Worm (Caenorhabditis elegans) whole organism, L4 larva: Measurements from ENCODE around the gene copb-1.

Experiments
- F10B5.3 ChIP-seq: sonication (generic microtip); optimal IDR thresholded peaks from 2 replicates; lab custom pipeline; 2016; ENCODE audit warnings: mild to moderate bottlenecking, missing genetic modification characterization, missing compliant biosample characterization
- F44E2.7 ChIP-seq: fragments of 200-800 bp; sonication (Bioruptor generic); IDR thresholded peaks from 2 replicates; pipeline ENCODE4 v2.1.2; 2022; ENCODE audit warnings: missing genetic modification characterization, missing compliant biosample characterization
- R02D3.7 ChIP-seq: fragments of 150-350 bp; sonication (generic microtip); optimal IDR thresholded peaks from 3 replicates; lab custom pipeline; 2014; ENCODE audit warnings: missing biosample characterization, missing genetic modification characterization
- Y105C5A.15 ChIP-seq: fragments of 200-800 bp; sonication (Bioruptor generic); IDR thresholded peaks from 2 replicates; pipeline ENCODE4 v1.3.6; 2022; ENCODE audit warnings: missing genetic modification characterization, missing compliant biosample characterization
- Y5F2A.4 ChIP-seq: fragments of 200-800 bp; sonication (Bioruptor generic); optimal IDR thresholded peaks from 2 replicates; lab custom pipeline; 2018; ENCODE audit warnings: mild to moderate bottlenecking, missing genetic modification characterization, missing compliant biosample characterization
- ZK337.2 ChIP-seq: fragments of 200-800 bp; sonication (Bioruptor generic); IDR thresholded peaks from 2 replicates; pipeline ENCODE4 v1.3.6; 2022; ENCODE audit warnings: missing genetic modification reagents, missing genetic modification characterization, missing compliant biosample characterization
- ZK546.5 ChIP-seq, 2 experiments: sonication (generic microtip); optimal IDR thresholded peaks; 2 replicates each; lab custom pipeline; 2017; ENCODE audit warnings: missing biosample characterization in 2 of 2, missing genetic modification characterization in 2 of 2
- aly-2 ChIP-seq: sonication (generic microtip); optimal IDR thresholded peaks from 2 replicates; lab custom pipeline; 2018; ENCODE audit warnings: missing biosample characterization, missing genetic modification characterization
- arid-1 ChIP-seq: fragments of 200-800 bp; sonication (Bioruptor generic); conservative IDR thresholded peaks from 2 replicates; pipeline ENCODE4 v1.3.6; 2022; ENCODE audit warnings: missing genetic modification reagents, missing genetic modification characterization, missing compliant biosample characterization
- ceh-20 ChIP-seq: fragments of 200-800 bp; sonication (Bioruptor generic); IDR thresholded peaks from 2 replicates; pipeline ENCODE4 v1.3.6; 2022; ENCODE audit warnings: missing genetic modification reagents, missing genetic modification characterization, missing compliant biosample characterization
- ceh-44 ChIP-seq: fragments of 200-800 bp; sonication (Bioruptor generic); IDR thresholded peaks from 2 replicates; pipeline ENCODE4 v1.3.6; 2022; ENCODE audit warnings: missing genetic modification reagents, missing genetic modification characterization, missing compliant biosample characterization
- ctbp-1 ChIP-seq: fragments of 200-800 bp; sonication (Bioruptor generic); IDR thresholded peaks from 2 replicates; pipeline ENCODE4 v1.3.6; 2022; ENCODE audit warnings: missing genetic modification reagents, missing genetic modification characterization, missing compliant biosample characterization
- daf-12 ChIP-seq: fragments of 150-350 bp; optimal IDR thresholded peaks from 2 replicates; lab custom pipeline; 2014; ENCODE audit warnings: missing biosample characterization, missing genetic modification reagents, missing genetic modification characterization
- daf-16 ChIP-seq, 3 experiments: sonication (generic microtip); optimal IDR thresholded peaks; 2 replicates each; lab custom pipeline; 2016 to 2017; ENCODE audit warnings: missing genetic modification characterization in 3 of 3, missing genetic modification reagents in 3 of 3, mild to moderate bottlenecking in 2 of 3, missing compliant biosample characterization in 2 of 3, missing biosample characterization in 1 of 3, moderate library complexity in 1 of 3
- dmd-8 ChIP-seq: fragments of 200-800 bp; sonication (Bioruptor generic); IDR thresholded peaks from 2 replicates; pipeline ENCODE4 v1.3.6; 2022; ENCODE audit warnings: missing genetic modification characterization, missing compliant biosample characterization
- dpl-1 ChIP-seq: fragments of 150-350 bp; optimal IDR thresholded peaks from 2 replicates; lab custom pipeline; 2014; ENCODE audit warnings: missing biosample characterization, missing genetic modification reagents, missing genetic modification characterization
- duxl-1 ChIP-seq: sonication (generic microtip); optimal IDR thresholded peaks from 2 replicates; lab custom pipeline; 2016; ENCODE audit warnings: mild to moderate bottlenecking, missing genetic modification characterization, moderate library complexity, missing compliant biosample characterization; ENCODE audit not compliant: poor library complexity
- dve-1 ChIP-seq: sonication (generic microtip); optimal IDR thresholded peaks from 2 replicates; lab custom pipeline; 2017; ENCODE audit warnings: antibody characterized with exemption, mild to moderate bottlenecking, missing genetic modification characterization, missing compliant biosample characterization; ENCODE audit not compliant: insufficient read depth
- egl-43 ChIP-seq: fragments of 200-800 bp; sonication (Bioruptor generic); IDR thresholded peaks from 2 replicates; pipeline ENCODE4 v1.3.6; 2022; ENCODE audit warnings: missing genetic modification reagents, missing genetic modification characterization, missing compliant biosample characterization
- fkh-10 ChIP-seq: fragments of 150-350 bp; optimal IDR thresholded peaks from 2 replicates; lab custom pipeline; 2014; ENCODE audit warnings: missing biosample characterization, missing genetic modification reagents, missing genetic modification characterization
- hlh-11 ChIP-seq: fragments of 200-800 bp; sonication (Bioruptor generic); optimal IDR thresholded peaks from 2 replicates; lab custom pipeline; 2018; ENCODE audit warnings: mild to moderate bottlenecking, missing genetic modification characterization, missing compliant biosample characterization
- hmg-1.1 ChIP-seq: fragments of 200-800 bp; sonication (Bioruptor generic); IDR thresholded peaks from 2 replicates; pipeline ENCODE4 v1.3.6; 2022; ENCODE audit warnings: missing genetic modification reagents, missing genetic modification characterization, missing compliant biosample characterization
- jun-1 ChIP-seq: fragments of 150-350 bp; optimal IDR thresholded peaks from 2 replicates; lab custom pipeline; 2014; ENCODE audit warnings: missing biosample characterization, missing genetic modification reagents, missing genetic modification characterization
- lim-7 ChIP-seq: fragments of 200-800 bp; sonication (Bioruptor generic); IDR thresholded peaks from 2 replicates; pipeline ENCODE4 v1.3.6; 2022; ENCODE audit warnings: missing genetic modification characterization, missing compliant biosample characterization
- lin-29 ChIP-seq: fragments of 200-800 bp; sonication (Bioruptor generic); IDR thresholded peaks from 2 replicates; pipeline ENCODE4 v1.3.6; 2022; ENCODE audit warnings: missing genetic modification reagents, missing genetic modification characterization, missing compliant biosample characterization
- lin-38 ChIP-seq: fragments of 200-800 bp; sonication (Bioruptor generic); IDR thresholded peaks from 2 replicates; pipeline ENCODE4 v1.3.6; 2022; ENCODE audit warnings: missing genetic modification reagents, missing genetic modification characterization, missing compliant biosample characterization
- lir-3 ChIP-seq: sonication (generic microtip); optimal IDR thresholded peaks from 2 replicates; lab custom pipeline; 2016; ENCODE audit warnings: mild to moderate bottlenecking, missing genetic modification characterization, missing compliant biosample characterization
- lsy-2 ChIP-seq, 2 experiments: fragments of 150-350 bp in 1 of 2; sonication (generic microtip) in 1 of 2; optimal IDR thresholded peaks; 2 replicates each; lab custom pipeline; 2014 to 2017; ENCODE audit warnings: missing biosample characterization in 2 of 2, missing genetic modification characterization in 2 of 2
- madf-5 ChIP-seq, 2 experiments: fragments of 200-800 bp; sonication (Bioruptor generic); IDR thresholded peaks; 2 replicates each; pipeline ENCODE4 v1.3.6; 2022; ENCODE audit warnings: missing compliant biosample characterization in 2 of 2, missing genetic modification characterization in 2 of 2
- madf-9 ChIP-seq: fragments of 200-800 bp; sonication (Bioruptor generic); conservative IDR thresholded peaks from 2 replicates; pipeline ENCODE4 v1.3.6; 2022; ENCODE audit warnings: missing genetic modification reagents, missing genetic modification characterization, missing compliant biosample characterization
- mdl-1 ChIP-seq, 2 experiments: fragments of 150-350 bp in 1 of 2; sonication (generic microtip) in 1 of 2; optimal IDR thresholded peaks; 2 replicates each; lab custom pipeline; 2014 to 2017; ENCODE audit warnings: missing biosample characterization in 2 of 2, missing genetic modification characterization in 2 of 2
- mdt-29 ChIP-seq: fragments of 200-800 bp; sonication (Bioruptor generic); IDR thresholded peaks from 2 replicates; pipeline ENCODE4 v1.3.6; 2022; ENCODE audit warnings: missing genetic modification reagents, missing genetic modification characterization, missing compliant biosample characterization
- mxl-2 ChIP-seq: fragments of 200-800 bp; sonication (Bioruptor generic); conservative IDR thresholded peaks from 2 replicates; pipeline ENCODE4 v1.3.6; 2022; ENCODE audit warnings: missing genetic modification reagents, missing genetic modification characterization, missing compliant biosample characterization
- mxl-3 ChIP-seq: fragments of 200-800 bp; sonication (Bioruptor generic); optimal IDR thresholded peaks from 2 replicates; lab custom pipeline; 2018; ENCODE audit warnings: mild to moderate bottlenecking, missing genetic modification characterization, missing compliant biosample characterization
- nhr-102 ChIP-seq: sonication (generic microtip); optimal IDR thresholded peaks from 2 replicates; lab custom pipeline; 2016; ENCODE audit warnings: mild to moderate bottlenecking, missing genetic modification characterization, moderate library complexity, missing compliant biosample characterization
- nhr-11 ChIP-seq: fragments of 150-350 bp; optimal IDR thresholded peaks from 2 replicates; lab custom pipeline; 2014; ENCODE audit warnings: missing biosample characterization, missing genetic modification characterization
- nhr-28 ChIP-seq: fragments of 150-350 bp; optimal IDR thresholded peaks from 2 replicates; lab custom pipeline; 2014; ENCODE audit warnings: missing biosample characterization, missing genetic modification characterization
- nhr-48 ChIP-seq: sonication (generic microtip); optimal IDR thresholded peaks from 2 replicates; lab custom pipeline; 2016; ENCODE audit warnings: mild to moderate bottlenecking, missing genetic modification characterization, missing compliant biosample characterization
- nhr-77 ChIP-seq: fragments of 150-350 bp; optimal IDR thresholded peaks from 2 replicates; lab custom pipeline; 2014; ENCODE audit warnings: missing biosample characterization, missing genetic modification characterization
- pha-4 ChIP-seq, 2 experiments: fragments of 150-350 bp in 1 of 2; fragments of 200-800 bp in 1 of 2; sonication (Bioruptor generic) in 1 of 2; IDR thresholded peaks in 1 of 2; optimal IDR thresholded peaks in 1 of 2; 2 replicates each; pipeline versions ENCODE4 v1.3.6 to Lab custom; 2014 to 2022; ENCODE audit warnings: missing genetic modification characterization in 2 of 2, missing genetic modification reagents in 2 of 2, missing biosample characterization in 1 of 2, missing compliant biosample characterization in 1 of 2
- php-3 ChIP-seq: fragments of 200-800 bp; sonication (Bioruptor generic); IDR thresholded peaks from 2 replicates; pipeline ENCODE4 v1.3.6; 2022; ENCODE audit warnings: missing genetic modification reagents, missing genetic modification characterization, missing compliant biosample characterization
- pqm-1 ChIP-seq: sonication (generic microtip); optimal IDR thresholded peaks from 2 replicates; lab custom pipeline; 2017; ENCODE audit warnings: missing biosample characterization, missing genetic modification characterization
- rbr-2 ChIP-seq: sonication (generic microtip); optimal IDR thresholded peaks from 2 replicates; lab custom pipeline; 2016; ENCODE audit warnings: missing genotype, missing genetic modification characterization, missing compliant biosample characterization
- sdz-12 ChIP-seq: fragments of 200-800 bp; sonication (Bioruptor generic); optimal IDR thresholded peaks from 2 replicates; lab custom pipeline; 2018; ENCODE audit warnings: mild to moderate bottlenecking, missing genetic modification characterization, missing compliant biosample characterization
- spr-1 ChIP-seq: sonication (generic microtip); optimal IDR thresholded peaks from 2 replicates; lab custom pipeline; 2016; ENCODE audit warnings: mild to moderate bottlenecking, missing genetic modification characterization, missing compliant biosample characterization
- zfp-2 ChIP-seq: sonication (generic microtip); optimal IDR thresholded peaks from 2 replicates; lab custom pipeline; 2016; ENCODE audit warnings: mild to moderate bottlenecking, missing genetic modification characterization, missing compliant biosample characterization
- zip-11 ChIP-seq: fragments of 200-800 bp; sonication (Bioruptor generic); IDR thresholded peaks from 2 replicates; pipeline ENCODE4 v1.3.6; 2022; ENCODE audit warnings: missing genetic modification characterization, missing compliant biosample characterization
- zip-2 ChIP-seq: fragments of 150-350 bp; optimal IDR thresholded peaks from 2 replicates; lab custom pipeline; 2014; ENCODE audit warnings: missing biosample characterization, missing genetic modification characterization
- ztf-7 ChIP-seq: fragments of 150-350 bp; optimal IDR thresholded peaks from 2 replicates; lab custom pipeline; 2014; ENCODE audit warnings: missing biosample characterization, missing genetic modification characterization

Gene copb-1

ce11 chrII:3076915-3077314 lies 1.7 kb upstream of the copb-1 start, which contains the start of gene Y25C1A.8 (continued):
- no peak for TF ChIP-seq daf-12
- TF ChIP-seq egl-43 (GFP tag; lab: Robert Waterston, UW), result peak; percentile 82
- no peak for TF ChIP-seq dmd-8 (GFP tag; lab: Robert Waterston, UW)
- peak; percentile 99 to 100 for TF ChIP-seq lsy-2 (tag; optimal IDR thresholded peaks at IDR 0.05; lab: Kevin White, UChicago)
- no peak for TF ChIP-seq Y105C5A.15
- peak; percentile 68 for TF ChIP-seq zip-2 (tag; lab: Kevin White, UChicago)
- TF ChIP-seq mdl-1 (tag; optimal IDR thresholded peaks at IDR 0.05; lab: Kevin White, UChicago), result peak in 1 of 2 experiments; percentile 69
- TF ChIP-seq jun-1 (tag; lab: Kevin White, UChicago), result peak; percentile 78
- peak; percentile 53 for TF ChIP-seq fkh-10
- peak; percentile 89 for TF ChIP-seq lin-38
- peak; percentile 95 for TF ChIP-seq duxl-1 (tag; lab: Kevin White, UChicago)
- TF ChIP-seq Y5F2A.4 (GFP tag; lab: Kevin White, UChicago), result peak; percentile 71
- TF ChIP-seq spr-1 (tag; lab: Kevin White, UChicago), result peak; percentile 92
- TF ChIP-seq madf-9, result peak; percentile 81
- TF ChIP-seq php-3 (GFP tag; lab: Robert Waterston, UW), result peak; percentile 89
- TF ChIP-seq lin-29 (GFP tag; lab: Robert Waterston, UW), result peak; percentile 80
- TF ChIP-seq daf-16 (GFP tag; optimal IDR thresholded peaks at IDR 0.05; lab: Kevin White, UChicago), result peak in 1 of 2 experiments; percentile 54
- TF ChIP-seq daf-16 (tag; optimal IDR thresholded peaks at IDR 0.05; lab: Kevin White, UChicago), result peak; percentile 49
- TF ChIP-seq R02D3.7 (tag; lab: Kevin White, UChicago), result no peak
- no peak for TF ChIP-seq zip-11
- peak; percentile 70; the same call in 1 of the 2 replicates for TF ChIP-seq F44E2.7 (GFP tag; lab: Robert Waterston, UW)
- TF ChIP-seq mxl-2, result 0 out of 2 replicates have a peak, but pooled peaks have one; percentile 49
- TF ChIP-seq sdz-12, result no peak
- TF ChIP-seq zfp-2 (tag; lab: Kevin White, UChicago), result peak; percentile 47
- TF ChIP-seq hmg-1.1 (GFP tag; lab: Robert Waterston, UW), result peak; percentile 95
- TF ChIP-seq arid-1 (GFP tag; lab: Robert Waterston, UW), result peak; percentile 83
- 0 out of 2 replicates have a peak, but pooled peaks have one; percentile 17 for TF ChIP-seq ceh-44 (GFP tag; lab: Robert Waterston, UW)
- peak; percentile 80 for TF ChIP-seq nhr-11 (tag; lab: Kevin White, UChicago)
- TF ChIP-seq dve-1 (tag; lab: Kevin White, UChicago), result peak; percentile 95
- peak; percentile 92 for TF ChIP-seq rbr-2 (tag; lab: Kevin White, UChicago)
- TF ChIP-seq ZK546.5 (tag; optimal IDR thresholded peaks at IDR 0.05; lab: Kevin White, UChicago), result no peak
- TF ChIP-seq ctbp-1 (GFP tag; lab: Robert Waterston, UW), result peak; percentile 85
- TF ChIP-seq nhr-77, result peak; percentile 63
- TF ChIP-seq pqm-1 (tag; lab: Kevin White, UChicago), result peak; percentile 6
- peak; percentile 87 for TF ChIP-seq F10B5.3
- TF ChIP-seq lir-3, result no peak
- peak; percentile 94 for TF ChIP-seq nhr-102 (tag; lab: Kevin White, UChicago)
- TF ChIP-seq hlh-11 (tag; lab: Kevin White, UChicago), result peak; percentile 89
- peak; percentile 86 for TF ChIP-seq ceh-20 (GFP tag; lab: Robert Waterston, UW)
- peak; percentile 64 for TF ChIP-seq nhr-28 (tag; lab: Kevin White, UChicago)
- TF ChIP-seq pha-4 (GFP tag; IDR thresholded peaks at IDR 0.05; lab: Robert Waterston, UW), result peak; percentile 91
- TF ChIP-seq pha-4 (tag; optimal IDR thresholded peaks at IDR 0.05; lab: Kevin White, UChicago), result no peak
- TF ChIP-seq dpl-1 (GFP tag; lab: Kevin White, UChicago), result peak; percentile 84
- TF ChIP-seq ZK337.2 (GFP tag; lab: Robert Waterston, UW), result peak; percentile 61; the same call in 1 of the 2 replicates
- peak; percentile 30 for TF ChIP-seq nhr-48 (tag; lab: Kevin White, UChicago)
- TF ChIP-seq aly-2, result no peak
- TF ChIP-seq lim-7 (GFP tag; lab: Robert Waterston, UW), result 0 out of 2 replicates have a peak, but pooled peaks have one; percentile 46
- peak; percentile 83 for TF ChIP-seq ztf-7
- no peak for TF ChIP-seq madf-5 (GFP tag; IDR thresholded peaks at IDR 0.05; lab: Robert Waterston, UW)
- peak; percentile 45; the same call in 1 of the 2 replicates for TF ChIP-seq mdt-29 (GFP tag; lab: Robert Waterston, UW)
- peak; percentile 63 for TF ChIP-seq mxl-3 (GFP tag; lab: Kevin White, UChicago)
